Worm (Caenorhabditis elegans): ENCODE data around the gene lin-29.

The lin-29 gene

ce11 chrII:11874674-11875198, 60.4 kb downstream of the lin-29 start, which contains the start of the genes npp-3 and top-2 (continued):
- TF ChIP-seq ceh-40 (GFP tag; IDR thresholded peaks at IDR 0.05) = 0 out of 2 replicates have a peak, but pooled peaks have one; percentile 16
- peak; percentile 79; the same call in 1 of the 2 replicates for TF ChIP-seq hmg-20 (GFP tag; IDR thresholded peaks at IDR 0.05)
- no peak for TF ChIP-seq ztf-22 (GFP tag; optimal IDR thresholded peaks at IDR 0.05)
- peak; percentile 99 for TF ChIP-seq F33H1.4 (GFP tag; IDR thresholded peaks at IDR 0.05)
- no peak for TF ChIP-seq aptf-3 (GFP tag; IDR thresholded peaks at IDR 0.05)
- peak; percentile 96 for TF ChIP-seq madf-3 (GFP tag; IDR thresholded peaks at IDR 0.05)
- TF ChIP-seq T26A5.8 (tag; optimal IDR thresholded peaks at IDR 0.05) = no peak
- no peak for TF ChIP-seq ceh-58 (GFP tag; IDR thresholded peaks at IDR 0.05)
- peak; percentile 86 for TF ChIP-seq attf-6 (GFP tag; IDR thresholded peaks at IDR 0.05)
- TF ChIP-seq die-1 (tag; optimal IDR thresholded peaks at IDR 0.05) = peak; percentile 30
- peak; percentile 88 for TF ChIP-seq ceh-100 (GFP tag; IDR thresholded peaks at IDR 0.05)
- TF ChIP-seq unc-130 (GFP tag; optimal IDR thresholded peaks at IDR 0.05) = peak; percentile 93
- peak; percentile 84 for TF ChIP-seq K12H6.12 (tag; optimal IDR thresholded peaks at IDR 0.05)
- peak; percentile 70 for TF ChIP-seq somi-1 (GFP tag; optimal IDR thresholded peaks at IDR 0.05)
- TF ChIP-seq let-526 (GFP tag; IDR thresholded peaks at IDR 0.05) = 0 out of 2 replicates have a peak, but pooled peaks have one; percentile 67
- TF ChIP-seq gei-17 (GFP tag; optimal IDR thresholded peaks at IDR 0.05) = peak; percentile 57
- TF ChIP-seq attf-5 (GFP tag; optimal IDR thresholded peaks at IDR 0.05) = peak; percentile 97
- TF ChIP-seq snpc-4 (GFP tag; optimal IDR thresholded peaks at IDR 0.05) = peak; percentile 55
- peak; percentile 52 to 87 (median 81) for TF ChIP-seq snpc-4 (tag; optimal IDR thresholded peaks at IDR 0.05)
- TF ChIP-seq ztf-26 (tag; optimal IDR thresholded peaks at IDR 0.05) = peak; percentile 21
- peak; percentile 78 for TF ChIP-seq repo-1 (tag; optimal IDR thresholded peaks at IDR 0.05)
- TF ChIP-seq snpc-1.3 (tag; optimal IDR thresholded peaks at IDR 0.05; ENCODE audit: insufficient read depth) = peak; percentile 88
- TF ChIP-seq ekl-4 (GFP tag; IDR thresholded peaks at IDR 0.05) = peak; percentile 98
- peak; percentile 98 for TF ChIP-seq ceh-91 (GFP tag; IDR thresholded peaks at IDR 0.05)
- 0 out of 2 replicates have a peak, but pooled peaks have one; percentile 41 for TF ChIP-seq egl-18 (GFP tag; IDR thresholded peaks at IDR 0.05)
- 0 out of 2 replicates have a peak, but pooled peaks have one; percentile 37 for TF ChIP-seq Y56A3A.18 (GFP tag; IDR thresholded peaks at IDR 0.05)
- peak; percentile 17 for TF ChIP-seq rpc-1 (optimal IDR thresholded peaks at IDR 0.05)
- no peak for TF ChIP-seq rpc-1 (tag; optimal IDR thresholded peaks at IDR 0.05)
- peak; percentile 95 for TF ChIP-seq rcor-1 (GFP tag; IDR thresholded peaks at IDR 0.05)
- TF ChIP-seq hrde-1 (tag; optimal IDR thresholded peaks at IDR 0.05; ENCODE audit: borderline replicate concordance) = peak; percentile 83
- TF ChIP-seq nhr-80 (tag; optimal IDR thresholded peaks at IDR 0.05) = peak; percentile 7
- TF ChIP-seq ZK185.1 (tag; optimal IDR thresholded peaks at IDR 0.05; ENCODE audit: poor library complexity, severe bottlenecking) = no peak
- TF ChIP-seq F49E8.2 (tag; optimal IDR thresholded peaks at IDR 0.05; ENCODE audit: insufficient read depth) = peak; percentile 91
- TF ChIP-seq chd-7 (tag; optimal IDR thresholded peaks at IDR 0.05) = peak; percentile 35
- peak; percentile 96 for TF ChIP-seq B0336.3 (GFP tag; IDR thresholded peaks at IDR 0.05)
- TF ChIP-seq aptf-2 (GFP tag; conservative IDR thresholded peaks at IDR 0.05) = peak; percentile 81
- peak; percentile 13 to 67 for TF ChIP-seq let-607 (tag; optimal IDR thresholded peaks at IDR 0.05)
- TF ChIP-seq zfh-2 (GFP tag; conservative IDR thresholded peaks at IDR 0.05) = peak; percentile 79
- peak; percentile 97 for TF ChIP-seq tlf-1 (GFP tag; optimal IDR thresholded peaks at IDR 0.05)
- TF ChIP-seq hmg-1.2 (GFP tag; IDR thresholded peaks at IDR 0.05) = peak; percentile 95
- TF ChIP-seq lin-54 (GFP tag; optimal IDR thresholded peaks at IDR 0.05) = peak; percentile 98
- 0 out of 2 replicates have a peak, but pooled peaks have one; percentile 34 for TF ChIP-seq nfya-2 (GFP tag; IDR thresholded peaks at IDR 0.05)
- TF ChIP-seq lir-1 (GFP tag; conservative IDR thresholded peaks at IDR 0.05) = peak; percentile 91
- peak; percentile 85 for TF ChIP-seq ztf-28 (GFP tag; IDR thresholded peaks at IDR 0.05)
- peak; percentile 77 for TF ChIP-seq ztf-18 (tag; optimal IDR thresholded peaks at IDR 0.05)
- no peak for TF ChIP-seq F22D6.2 (tag; optimal IDR thresholded peaks at IDR 0.05)
- TF ChIP-seq sdz-38 (tag; optimal IDR thresholded peaks at IDR 0.05) = no peak
- peak; percentile 95 for TF ChIP-seq athp-1 (tag; optimal IDR thresholded peaks at IDR 0.05)

Data from whole organism, young adult.